Worm (Caenorhabditis elegans) whole organism, late embryonic: ENCODE data around the gene R08C7.5.

Source experiments
- C08G9.2 ChIP-seq: sonication (generic microtip); optimal IDR thresholded peaks from 2 replicates; lab custom pipeline; 2016; ENCODE audit warnings: mild to moderate bottlenecking, missing genetic modification characterization, moderate library complexity, missing compliant biosample characterization
- C38D4.7 ChIP-seq: fragments of 200-800 bp; sonication (Bioruptor generic); optimal IDR thresholded peaks from 2 replicates; lab custom pipeline; 2018; ENCODE audit warnings: mild to moderate bottlenecking, missing genetic modification characterization, moderate library complexity, missing compliant biosample characterization
- F13H6.1 ChIP-seq: sonication (generic microtip); optimal IDR thresholded peaks from 2 replicates; lab custom pipeline; 2016; ENCODE audit warnings: missing genetic modification characterization, missing compliant biosample characterization
- K02D7.2 ChIP-seq: sonication (generic microtip); optimal IDR thresholded peaks from 2 replicates; lab custom pipeline; 2017; ENCODE audit warnings: mild to moderate bottlenecking, missing genetic modification characterization, missing compliant biosample characterization
- K09A11.1 ChIP-seq: sonication (generic microtip); optimal IDR thresholded peaks from 2 replicates; lab custom pipeline; 2017; ENCODE audit warnings: antibody characterized with exemption, mild to moderate bottlenecking, missing genetic modification characterization, missing compliant biosample characterization; ENCODE audit not compliant: insufficient read depth
- Y22D7AL.16 ChIP-seq: sonication (generic microtip); optimal IDR thresholded peaks from 2 replicates; lab custom pipeline; 2016; ENCODE audit warnings: missing genetic modification characterization, missing compliant biosample characterization
- ama-1 ChIP-seq: fragments of 150-350 bp; optimal IDR thresholded peaks from 2 replicates; lab custom pipeline; 2014
- ceh-18 ChIP-seq: sonication (generic microtip); optimal IDR thresholded peaks from 2 replicates; lab custom pipeline; 2016; ENCODE audit warnings: missing genetic modification characterization, missing compliant biosample characterization
- ceh-19 ChIP-seq: fragments of 200-800 bp; sonication (Bioruptor generic); optimal IDR thresholded peaks from 2 replicates; lab custom pipeline; 2018; ENCODE audit warnings: mild to moderate bottlenecking, missing genetic modification characterization, missing compliant biosample characterization
- ceh-31 ChIP-seq: sonication (generic microtip); optimal IDR thresholded peaks from 2 replicates; lab custom pipeline; 2016; ENCODE audit warnings: missing genetic modification characterization, missing compliant biosample characterization
- ceh-34 ChIP-seq: sonication (generic microtip); optimal IDR thresholded peaks from 2 replicates; lab custom pipeline; 2016; ENCODE audit warnings: mild to moderate bottlenecking, missing genetic modification characterization, missing compliant biosample characterization
- ceh-45 ChIP-seq: fragments of 200-800 bp; sonication (Bioruptor generic); IDR thresholded peaks from 2 replicates; pipeline ENCODE4 v1.3.6; 2022; ENCODE audit warnings: missing genetic modification reagents, missing genetic modification characterization, missing compliant biosample characterization
- ceh-9 ChIP-seq: sonication (generic microtip); optimal IDR thresholded peaks from 2 replicates; lab custom pipeline; 2016; ENCODE audit warnings: mild to moderate bottlenecking, missing genetic modification characterization, inconsistent platforms, missing compliant biosample characterization
- dmd-4 ChIP-seq: sonication (generic microtip); optimal IDR thresholded peaks from 2 replicates; lab custom pipeline; 2016; ENCODE audit warnings: borderline replicate concordance, missing genetic modification characterization, missing compliant biosample characterization
- elt-2 ChIP-seq: sonication (generic microtip); optimal IDR thresholded peaks from 2 replicates; lab custom pipeline; 2016; ENCODE audit warnings: missing genetic modification reagents, missing genetic modification characterization, missing compliant biosample characterization
- ets-4 ChIP-seq: sonication (generic microtip); optimal IDR thresholded peaks from 2 replicates; lab custom pipeline; 2016; ENCODE audit warnings: missing genetic modification characterization, missing compliant biosample characterization
- eyg-1 ChIP-seq: sonication (generic microtip); optimal IDR thresholded peaks from 2 replicates; lab custom pipeline; 2016; ENCODE audit warnings: missing genotype, missing genetic modification characterization, missing compliant biosample characterization
- hlh-8 ChIP-seq: sonication (generic microtip); optimal IDR thresholded peaks from 2 replicates; lab custom pipeline; 2016; ENCODE audit warnings: missing genotype, missing genetic modification characterization, missing compliant biosample characterization
- lim-6 ChIP-seq: sonication (generic microtip); optimal IDR thresholded peaks from 2 replicates; lab custom pipeline; 2016; ENCODE audit warnings: missing genetic modification characterization, missing compliant biosample characterization
- madf-2 ChIP-seq: sonication (generic microtip); optimal IDR thresholded peaks from 2 replicates; lab custom pipeline; 2017; ENCODE audit warnings: missing genetic modification characterization, missing compliant biosample characterization
- nhr-11 ChIP-seq: fragments of 150-350 bp; optimal IDR thresholded peaks from 2 replicates; lab custom pipeline; 2014; ENCODE audit warnings: missing biosample characterization, missing genetic modification characterization
- npax-4 ChIP-seq: sonication (generic microtip); optimal IDR thresholded peaks from 2 replicates; lab custom pipeline; 2016; ENCODE audit warnings: missing genetic modification characterization, missing compliant biosample characterization
- odd-2 ChIP-seq: sonication (generic microtip); optimal IDR thresholded peaks from 2 replicates; lab custom pipeline; 2017; ENCODE audit warnings: antibody characterized with exemption, mild to moderate bottlenecking, missing genetic modification characterization, missing compliant biosample characterization
- pha-2 ChIP-seq: sonication (generic microtip); optimal IDR thresholded peaks from 2 replicates; lab custom pipeline; 2017; ENCODE audit warnings: mild to moderate bottlenecking, missing genetic modification characterization, missing compliant biosample characterization
- pha-4 ChIP-seq: fragments of 150-350 bp; optimal IDR thresholded peaks from 2 replicates; lab custom pipeline; 2018; ENCODE audit warnings: missing biosample characterization, missing genetic modification reagents, missing genetic modification characterization
- sox-2 ChIP-seq: fragments of 200-800 bp; sonication (Bioruptor generic); IDR thresholded peaks from 2 replicates; pipeline ENCODE4 v1.3.6; 2022; ENCODE audit warnings: missing genetic modification reagents, missing genetic modification characterization, missing compliant biosample characterization
- sox-4 ChIP-seq: sonication (generic microtip); optimal IDR thresholded peaks from 2 replicates; lab custom pipeline; 2017; ENCODE audit warnings: mild to moderate bottlenecking, missing genetic modification characterization, inconsistent platforms, missing compliant biosample characterization
- syd-9 ChIP-seq: sonication (generic microtip); optimal IDR thresholded peaks from 2 replicates; lab custom pipeline; 2016; ENCODE audit warnings: mild to moderate bottlenecking, missing genetic modification characterization, moderate library complexity, missing compliant biosample characterization
- tbx-2 ChIP-seq: sonication (generic microtip); optimal IDR thresholded peaks from 2 replicates; lab custom pipeline; 2016; ENCODE audit warnings: missing genetic modification characterization, missing compliant biosample characterization
- tbx-7 ChIP-seq: sonication (generic microtip); optimal IDR thresholded peaks from 2 replicates; lab custom pipeline; 2016; ENCODE audit warnings: missing genotype, missing genetic modification characterization, missing compliant biosample characterization
- ttx-3 ChIP-seq: sonication (generic microtip); optimal IDR thresholded peaks from 2 replicates; lab custom pipeline; 2016; ENCODE audit warnings: missing genetic modification reagents, missing genetic modification characterization, missing compliant biosample characterization
- unc-55 ChIP-seq: sonication (generic microtip); optimal IDR thresholded peaks from 2 replicates; lab custom pipeline; 2017; ENCODE audit warnings: missing biosample characterization, missing genetic modification reagents, missing genetic modification characterization
- unc-86 ChIP-seq: sonication (generic microtip); optimal IDR thresholded peaks from 2 replicates; lab custom pipeline; 2016; ENCODE audit warnings: missing genetic modification characterization, missing compliant biosample characterization

Gene R08C7.5

DNA sequence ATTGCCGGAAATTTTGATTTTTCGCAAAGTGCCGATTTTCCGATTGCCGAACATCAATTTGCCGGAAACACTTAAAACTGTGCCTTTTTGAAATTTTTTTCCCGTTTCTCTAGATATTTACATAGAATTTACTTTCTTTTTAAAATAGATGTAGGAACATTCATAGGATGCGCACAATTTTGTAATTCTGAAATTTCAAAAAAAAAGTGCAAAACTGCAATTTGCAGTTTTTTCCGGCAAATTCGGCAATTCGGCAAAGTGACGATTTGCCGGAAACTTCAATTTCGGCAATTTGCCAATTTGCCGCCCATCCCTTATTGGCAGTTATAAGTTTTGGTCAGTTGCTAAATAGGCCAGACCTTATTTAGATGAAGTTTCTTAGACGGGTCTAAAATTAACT lies 26.6 kb downstream of the R08C7.5 start:
- no peak for TF ChIP-seq ceh-34 (tag; lab: Kevin White, UChicago)
- TF ChIP-seq ets-4 (tag; lab: Kevin White, UChicago), result no peak
- TF ChIP-seq ama-1 (lab: Kevin White, UChicago), result no peak

DNA sequence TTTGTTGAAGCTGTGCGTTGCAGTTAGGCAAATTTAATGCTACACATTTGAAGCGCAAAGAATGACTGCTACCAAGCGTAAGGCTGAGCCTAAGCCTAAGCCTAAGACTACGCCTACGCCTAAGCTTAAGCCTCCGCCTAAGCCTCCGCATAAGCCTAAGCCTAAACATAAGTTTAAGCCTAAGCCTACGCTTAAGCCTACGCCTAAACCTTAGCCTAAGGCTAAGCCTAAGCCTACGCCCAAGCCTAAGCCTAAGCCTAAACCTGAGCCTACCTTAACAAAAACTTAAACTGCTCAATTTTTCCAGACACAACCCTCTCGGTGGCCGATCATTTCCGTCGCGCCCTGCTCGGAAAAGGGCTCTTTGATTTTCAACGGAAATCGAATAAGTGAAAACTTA lies 29.3 kb downstream of the R08C7.5 start:
- TF ChIP-seq K09A11.1 (tag; lab: Kevin White, UChicago) (no peak), madf-2 (tag; lab: Kevin White, UChicago) (no peak), sox-4 (tag; lab: Kevin White, UChicago) (no peak), nhr-11 (tag; lab: Kevin White, UChicago) (no peak), pha-2 (tag; lab: Kevin White, UChicago) (no peak)

DNA sequence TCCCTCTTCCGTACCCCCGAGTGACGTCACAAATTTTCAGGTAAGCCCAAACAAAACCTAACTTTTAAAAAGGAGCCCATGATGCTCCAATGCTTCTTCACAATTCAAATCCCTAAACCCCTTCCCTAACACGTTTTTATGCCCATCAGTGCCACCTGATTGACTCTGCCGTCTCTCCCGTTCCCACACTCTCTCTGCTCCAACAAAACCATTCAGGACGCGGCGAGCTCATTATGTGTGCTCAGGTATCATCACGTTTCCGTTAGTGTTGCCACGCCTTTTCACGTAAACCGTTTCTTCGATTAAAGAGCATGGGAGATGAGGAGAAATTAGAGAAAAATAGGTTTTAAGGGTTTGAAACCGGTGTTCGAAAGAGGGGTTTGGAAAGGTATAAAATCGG lies 33.1 kb downstream of the R08C7.5 start, which contains the start of gene M01H9.2:
Gene M01H9.2 (minus strand): TSS at position 101 of the 400 bp plus-strand sequence.
- TF ChIP-seq ttx-3 (tag; lab: Kevin White, UChicago) (no peak), ama-1 (lab: Kevin White, UChicago) (no peak), unc-86 (tag; lab: Kevin White, UChicago) (no peak), hlh-8 (tag; lab: Kevin White, UChicago) (no peak), lim-6 (tag; lab: Kevin White, UChicago) (no peak), ceh-31 (no peak), ceh-45 (no peak), sox-2 (GFP tag; lab: Robert Waterston, UW) (no peak), ceh-9 (tag; lab: Kevin White, UChicago) (no peak), ceh-19 (GFP tag; lab: Kevin White, UChicago) (no peak), C38D4.7 (no peak), tbx-7 (tag; lab: Kevin White, UChicago) (no peak), ceh-34 (tag; lab: Kevin White, UChicago) (no peak), F13H6.1 (tag; lab: Kevin White, UChicago) (no peak), dmd-4 (tag; lab: Kevin White, UChicago) (no peak), Y22D7AL.16 (tag; lab: Kevin White, UChicago) (no peak), K02D7.2 (tag; lab: Kevin White, UChicago) (no peak)
- TF ChIP-seq, all 69 proteins: peak for 0

DNA sequence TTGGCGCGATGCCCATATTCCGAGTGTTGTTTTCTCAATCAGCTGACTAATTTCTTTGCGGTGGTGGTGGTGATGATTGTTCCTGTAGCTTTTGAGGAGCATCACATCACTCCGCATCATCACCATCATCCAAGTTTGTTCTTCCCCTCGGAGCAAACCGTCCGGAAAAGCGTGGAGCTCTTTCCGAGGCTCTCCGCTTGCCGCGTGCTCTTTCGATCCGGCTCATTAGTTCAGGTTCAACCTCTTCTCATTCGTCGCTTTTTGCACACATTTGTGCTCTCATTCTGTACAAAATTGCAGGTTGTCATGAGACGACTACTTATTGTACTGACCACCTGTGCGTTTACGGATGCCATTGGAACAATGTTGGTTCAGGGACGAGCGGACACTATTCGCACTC lies 35.2 kb downstream of the R08C7.5 start, which contains the start of gene M01H9.5:
Gene M01H9.5 (plus strand): TSS at position 301 of the 400 bp plus-strand sequence.
- no peak for TF ChIP-seq hlh-8 (tag; lab: Kevin White, UChicago)
- TF ChIP-seq unc-55 (GFP tag; lab: Kevin White, UChicago), result no peak
- no peak for TF ChIP-seq madf-2 (tag; lab: Kevin White, UChicago)
- TF ChIP-seq npax-4, result no peak
- no peak for TF ChIP-seq F13H6.1 (tag; lab: Kevin White, UChicago)
- no peak for TF ChIP-seq pha-4 (tag; lab: Kevin White, UChicago)
- TF ChIP-seq tbx-2, result no peak
- no peak for TF ChIP-seq syd-9 (tag; lab: Kevin White, UChicago)
- TF ChIP-seq eyg-1, result no peak
- no peak for TF ChIP-seq ceh-18
- no peak for TF ChIP-seq elt-2
- TF ChIP-seq odd-2 (tag; lab: Kevin White, UChicago), result no peak
- TF ChIP-seq C08G9.2, result no peak
- no peak for TF ChIP-seq K09A11.1 (tag; lab: Kevin White, UChicago)
- TF ChIP-seq sox-2 (GFP tag; lab: Robert Waterston, UW), result no peak
- TF ChIP-seq unc-86 (tag; lab: Kevin White, UChicago), result no peak
- TF ChIP-seq C38D4.7, result no peak

DNA sequence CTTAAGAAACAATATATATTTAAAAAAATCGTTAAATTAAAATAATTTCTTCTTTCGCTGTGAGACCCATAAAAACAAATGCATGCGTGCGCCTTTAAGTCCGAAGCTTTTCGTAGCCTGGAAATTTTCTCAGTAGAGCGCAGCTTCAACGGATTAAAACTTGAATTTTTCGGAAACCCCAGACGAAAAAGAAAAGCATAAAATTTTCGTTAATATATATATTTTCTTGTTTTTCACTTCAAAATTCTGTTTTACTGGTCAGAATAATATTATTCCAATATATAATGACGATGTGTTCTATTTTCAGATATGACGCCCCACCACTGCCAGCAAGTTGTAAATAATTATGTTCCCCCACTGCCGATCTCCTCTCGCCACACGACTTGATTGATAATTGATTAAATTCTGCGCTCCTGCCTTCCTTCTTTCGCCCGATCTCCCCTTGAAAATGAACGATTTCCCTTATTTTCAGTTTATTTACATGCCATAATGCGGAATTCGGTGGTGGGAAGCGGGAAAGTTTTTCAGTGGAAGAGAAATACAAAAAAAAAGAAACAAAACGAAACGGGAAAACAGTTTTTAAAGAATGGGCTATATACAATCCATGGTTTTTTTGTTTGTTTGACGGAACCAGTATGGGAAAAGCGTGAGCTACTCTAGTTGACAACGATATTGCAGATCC lies 38.2 kb downstream of the R08C7.5 start:
- no peak for TF ChIP-seq unc-86 (tag; lab: Kevin White, UChicago)
- TF ChIP-seq syd-9 (tag; lab: Kevin White, UChicago), result no peak
- TF ChIP-seq ama-1 (lab: Kevin White, UChicago), result peak; percentile 40
